Fruit fly (Drosophila melanogaster) whole organism, pupa: ENCODE measurements around the gene TfIIEalpha.
A peak's percentile ranks its signal among the peaks of the same experiment; 100 is the strongest.

Experiments used
- CG10348 ChIP-seq: fragments of 200-800 bp; sonication (Bioruptor generic); IDR thresholded peaks from 2 replicates; pipeline ENCODE4 v1.3.6; 2022; ENCODE audit warnings: missing biosample characterization, missing genetic modification characterization
- CG12605 ChIP-seq: fragments of 200-800 bp; sonication (Bioruptor generic); IDR thresholded peaks from 2 replicates; pipeline ENCODE4 v1.3.6; 2022; ENCODE audit warnings: missing biosample characterization, missing genetic modification characterization
- CG13204 ChIP-seq: fragments of 200-800 bp; sonication (Bioruptor generic); optimal IDR thresholded peaks from 2 replicates; lab custom pipeline; 2018; ENCODE audit warnings: missing biosample characterization, mild to moderate bottlenecking, missing genetic modification characterization, moderate library complexity
- CG14655 ChIP-seq: fragments of 200-800 bp; sonication (Bioruptor generic); optimal IDR thresholded peaks from 3 replicates; lab custom pipeline; 2017; ENCODE audit warnings: mild to moderate bottlenecking, missing biosample characterization, missing genetic modification reagents, missing genetic modification characterization
- CG15710 ChIP-seq: fragments of 200-800 bp; sonication (Bioruptor generic); optimal IDR thresholded peaks from 2 replicates; lab custom pipeline; 2018; ENCODE audit warnings: missing biosample characterization, mild to moderate bottlenecking, missing genetic modification characterization, moderate library complexity
- CG17806 ChIP-seq: fragments of 200-800 bp; sonication (Bioruptor generic); optimal IDR thresholded peaks from 2 replicates; lab custom pipeline; 2018; ENCODE audit warnings: missing biosample characterization, mild to moderate bottlenecking, missing genetic modification characterization, moderate library complexity
- CG32121 ChIP-seq: fragments of 200-800 bp; sonication (Bioruptor generic); IDR thresholded peaks from 2 replicates; pipeline ENCODE4 v1.3.6; 2022; ENCODE audit warnings: missing biosample characterization, missing genetic modification characterization
- CG34367 ChIP-seq: fragments of 200-800 bp; sonication (Bioruptor generic); optimal IDR thresholded peaks from 2 replicates; lab custom pipeline; 2018; ENCODE audit warnings: missing biosample characterization, mild to moderate bottlenecking, missing genetic modification characterization
- CG4496 ChIP-seq: fragments of 200-800 bp; sonication (Bioruptor generic); IDR thresholded peaks from 3 replicates; pipeline ENCODE4 v1.3.6; 2022; ENCODE audit warnings: missing biosample characterization, missing genetic modification characterization
- CG8159 ChIP-seq: fragments of 200-800 bp; sonication (Bioruptor generic); optimal IDR thresholded peaks from 3 replicates; lab custom pipeline; 2018; ENCODE audit warnings: missing biosample characterization, mild to moderate bottlenecking, missing genetic modification characterization, moderate library complexity
- CG8301 ChIP-seq: fragments of 200-800 bp; sonication (Bioruptor generic); optimal IDR thresholded peaks from 2 replicates; lab custom pipeline; 2018; ENCODE audit warnings: missing biosample characterization, mild to moderate bottlenecking, missing genetic modification characterization
- CG9948 ChIP-seq: fragments of 200-800 bp; sonication (Bioruptor generic); optimal IDR thresholded peaks from 2 replicates; lab custom pipeline; 2018; ENCODE audit warnings: missing biosample characterization, mild to moderate bottlenecking, missing genetic modification characterization, moderate library complexity
- D1 ChIP-seq: fragments of 200-800 bp; sonication (Bioruptor generic); optimal IDR thresholded peaks from 2 replicates; lab custom pipeline; 2018; ENCODE audit warnings: missing biosample characterization, mild to moderate bottlenecking, missing genetic modification characterization, moderate library complexity
- EcR ChIP-seq: fragments of 200-800 bp; sonication (Bioruptor generic); optimal IDR thresholded peaks from 3 replicates; lab custom pipeline; 2019; ENCODE audit warnings: missing biosample characterization, missing genetic modification characterization, mild to moderate bottlenecking, moderate library complexity, missing genetic modification reagents
- Ets98B ChIP-seq: fragments of 200-800 bp; sonication (Bioruptor generic); IDR thresholded peaks from 2 replicates; pipeline ENCODE4 v1.3.6; 2022; ENCODE audit warnings: missing biosample characterization, missing genetic modification characterization
- Pif1A ChIP-seq: fragments of 200-800 bp; sonication (Bioruptor generic); optimal IDR thresholded peaks from 3 replicates; lab custom pipeline; 2016; ENCODE audit warnings: missing biosample characterization, missing genetic modification characterization
- Pif1B ChIP-seq: fragments of 200-800 bp; sonication (Bioruptor generic); optimal IDR thresholded peaks from 3 replicates; lab custom pipeline; 2016; ENCODE audit warnings: missing biosample characterization, missing genetic modification characterization
- Snoo ChIP-seq: fragments of 200-800 bp; sonication (Bioruptor generic); optimal IDR thresholded peaks from 3 replicates; lab custom pipeline; 2017; ENCODE audit warnings: missing biosample characterization, mild to moderate bottlenecking, missing genetic modification characterization, inconsistent platforms
- fd96Ca ChIP-seq: fragments of 200-800 bp; sonication (Bioruptor generic); IDR thresholded peaks from 3 replicates; pipeline ENCODE4 v1.3.6; 2022; ENCODE audit warnings: missing biosample characterization, missing genetic modification characterization
- gl ChIP-seq: fragments of 200-800 bp; sonication (Bioruptor generic); optimal IDR thresholded peaks from 2 replicates; lab custom pipeline; 2018; ENCODE audit warnings: missing biosample characterization, mild to moderate bottlenecking, missing genetic modification characterization
- rn ChIP-seq: fragments of 200-800 bp; sonication (Bioruptor generic); IDR thresholded peaks from 2 replicates; pipeline ENCODE4 v1.3.6; 2022; ENCODE audit warnings: missing biosample characterization, missing genetic modification characterization

Gene TfIIEalpha

dm6 chr3L:11699163-11699562 is 17.3 kb downstream of the TfIIEalpha start, which contains the start of gene Dnai2:
Gene Dnai2, minus strand, starts transcription at chr3L:11699263.
- TF ChIP-seq CG14655 (GFP tag; lab: Kevin White, UChicago) (no peak), CG8159 (tag; lab: Kevin White, UChicago) (no peak), gl (tag; lab: Kevin White, UChicago) (no peak), CG34367 (tag; lab: Kevin White, UChicago) (no peak), D1 (tag; lab: Kevin White, UChicago) (no peak), fd96Ca (GFP tag; lab: Robert Waterston, UW) (no peak), CG15710 (no peak), CG13204 (GFP tag; lab: Kevin White, UChicago) (no peak), CG32121 (GFP tag; lab: Robert Waterston, UW) (no peak), rn (GFP tag; lab: Robert Waterston, UW) (no peak)
- TF ChIP-seq, all 21 proteins: peak for 0

dm6 chr3L:11701649-11702048 is 19.8 kb downstream of the TfIIEalpha start:
- TF ChIP-seq Pif1A (GFP tag; lab: Kevin White, UChicago) (no peak), CG34367 (tag; lab: Kevin White, UChicago) (no peak), CG13204 (GFP tag; lab: Kevin White, UChicago) (no peak), CG10348 (GFP tag; lab: Robert Waterston, UW) (no peak), CG15710 (no peak), gl (tag; lab: Kevin White, UChicago) (no peak), CG32121 (GFP tag; lab: Robert Waterston, UW) (peak; percentile 52), CG14655 (GFP tag; lab: Kevin White, UChicago) (peak; percentile 21), CG17806 (no peak), CG8301 (tag; lab: Kevin White, UChicago) (peak; percentile 3), fd96Ca (GFP tag; lab: Robert Waterston, UW) (0 out of 3 replicates have a peak, but pooled peaks have one; percentile 6), rn (GFP tag; lab: Robert Waterston, UW) (no peak), CG4496 (GFP tag; lab: Robert Waterston, UW) (peak; percentile 45; the same call in 1 of the 3 replicates), Ets98B (GFP tag; lab: Robert Waterston, UW) (peak; percentile 45), CG9948 (no peak), CG12605 (no peak), D1 (tag; lab: Kevin White, UChicago) (no peak), CG8159 (tag; lab: Kevin White, UChicago) (no peak), EcR (GFP tag; lab: Kevin White, UChicago) (no peak), Pif1B (GFP tag; lab: Kevin White, UChicago) (no peak), Snoo (no peak)

- TF ChIP-seq EcR (GFP tag; lab: Kevin White, UChicago): peak; percentile 74
- no peak for TF ChIP-seq CG15710
Observed at dm6 chr3L:11703579-11703978, 21.7 kb downstream of the TfIIEalpha start.

- TF ChIP-seq Pif1B (GFP tag; lab: Kevin White, UChicago): no peak
- TF ChIP-seq CG13204 (GFP tag; lab: Kevin White, UChicago): no peak
- TF ChIP-seq CG12605: no peak
- TF ChIP-seq EcR (GFP tag; lab: Kevin White, UChicago): no peak
- TF ChIP-seq CG9948: no peak
Observed at dm6 chr3L:11704902-11705546, 23.2 kb downstream of the TfIIEalpha start.

- TF ChIP-seq fd96Ca (GFP tag; lab: Robert Waterston, UW) (peak; percentile 37; the same call in 1 of the 3 replicates), CG8301 (tag; lab: Kevin White, UChicago) (no peak), Pif1A (GFP tag; lab: Kevin White, UChicago) (peak; percentile 25), CG13204 (GFP tag; lab: Kevin White, UChicago) (peak; percentile 50), CG17806 (no peak), D1 (tag; lab: Kevin White, UChicago) (no peak), Snoo (no peak), CG32121 (GFP tag; lab: Robert Waterston, UW) (peak; percentile 42; the same call in 1 of the 2 replicates), CG10348 (GFP tag; lab: Robert Waterston, UW) (no peak), gl (tag; lab: Kevin White, UChicago) (peak; percentile 52), Pif1B (GFP tag; lab: Kevin White, UChicago) (peak; percentile 48), Ets98B (GFP tag; lab: Robert Waterston, UW) (peak; percentile 57), CG8159 (tag; lab: Kevin White, UChicago) (no peak), CG12605 (peak; percentile 87), CG9948 (no peak), EcR (GFP tag; lab: Kevin White, UChicago) (peak; percentile 58), CG4496 (GFP tag; lab: Robert Waterston, UW) (peak; percentile 58; the same call in 2 of the 3 replicates)
Observed at dm6 chr3L:11707978-11708632, 26.3 kb downstream of the TfIIEalpha start, which contains the start of gene CG11658. Gene CG11658, minus strand, starts transcription at chr3L:11708553.

- TF ChIP-seq CG15710 (no peak), CG4496 (GFP tag; lab: Robert Waterston, UW) (peak; percentile 47; the same call in 2 of the 3 replicates)
Observed at dm6 chr3L:11708633-11709116, 26.8 kb downstream of the TfIIEalpha start, which contains the start of the genes Ccdc56 and mtTFB1. Gene Ccdc56, plus strand, starts transcription at chr3L:11708979. Gene mtTFB1, plus strand, starts transcription at chr3L:11708979.
